Worm (Caenorhabditis elegans): Measurements from ENCODE around the gene C50H2.13.

The C50H2.13 gene

DNA sequence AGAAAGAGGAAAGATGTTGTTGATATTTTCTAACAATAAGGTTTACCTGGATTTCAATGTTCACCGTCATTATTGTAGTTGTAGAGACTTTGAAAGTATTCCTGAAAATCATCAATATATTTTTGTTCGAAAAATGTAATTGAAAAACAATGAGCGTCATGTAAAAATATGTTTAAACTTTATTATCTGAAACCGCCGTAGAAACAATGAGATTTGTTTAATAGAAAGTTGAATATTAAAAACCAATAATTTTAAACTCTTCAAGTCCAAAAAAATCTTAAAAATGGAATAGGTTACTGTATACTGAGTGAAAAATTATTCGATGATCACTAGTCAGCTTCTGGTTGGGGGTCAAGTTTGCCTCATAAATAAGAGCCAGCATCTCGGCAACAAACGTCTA lies 31.9 kb downstream of the C50H2.13 start, which contains the start of gene anmt-3:
Gene anmt-3, minus strand, starts transcription at position 101 of the 400 bp plus-strand sequence.
- TF ChIP-seq ceh-19 (GFP tag; optimal IDR thresholded peaks at IDR 0.05) (no peak), npax-4 (tag; optimal IDR thresholded peaks at IDR 0.05) (no peak), pqm-1 (tag; optimal IDR thresholded peaks at IDR 0.05) (no peak)

DNA sequence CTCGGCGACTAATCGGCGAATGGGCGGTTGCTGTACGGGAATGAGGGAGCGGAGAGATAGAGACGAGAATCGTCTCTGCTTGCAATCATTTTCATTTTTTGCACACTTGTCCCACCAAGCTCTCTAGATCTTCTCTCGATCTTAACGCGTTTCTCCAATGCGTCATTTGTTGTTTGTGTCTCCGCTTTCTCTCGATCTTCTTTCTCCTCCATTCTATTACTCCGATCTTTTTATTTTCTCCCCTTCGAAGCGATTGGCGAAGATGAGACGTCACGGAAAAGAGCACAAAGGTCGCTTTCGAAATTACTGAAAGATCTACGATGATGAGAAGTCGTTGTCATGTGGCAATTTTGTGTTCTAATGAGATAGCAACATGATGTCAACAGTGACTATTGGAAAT lies 32.3 kb downstream of the C50H2.13 start:
- TF ChIP-seq ceh-18 (tag; optimal IDR thresholded peaks at IDR 0.05) (peak; percentile 84), unc-55 (GFP tag; optimal IDR thresholded peaks at IDR 0.05) (peak; percentile 87), nfya-1 (tag; optimal IDR thresholded peaks at IDR 0.05) (peak; percentile 1), hlh-30 (tag; optimal IDR thresholded peaks at IDR 0.05; ENCODE audit: insufficient read depth) (no peak), rnt-1 (tag; optimal IDR thresholded peaks at IDR 0.05) (peak; percentile 71), ceh-6 (GFP tag; optimal IDR thresholded peaks at IDR 0.05) (no peak)

DNA sequence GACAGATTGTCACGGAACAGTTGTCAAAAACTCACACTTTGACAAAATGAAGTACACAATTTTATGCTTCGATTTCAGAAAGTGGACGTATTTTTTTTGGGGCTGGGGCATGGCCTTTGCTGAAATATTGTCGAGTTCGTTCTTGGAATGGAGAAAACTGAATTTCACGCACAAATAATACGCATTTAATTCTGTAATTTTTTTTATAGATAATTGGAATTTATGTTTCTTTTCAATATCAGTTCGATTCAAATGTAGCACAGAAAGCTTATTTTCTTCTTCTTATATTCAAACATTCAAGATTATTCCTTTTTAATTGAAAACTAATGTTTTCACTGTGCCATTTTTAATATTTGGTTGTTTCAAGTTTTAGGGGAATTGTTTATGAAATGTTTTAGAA lies 34.0 kb downstream of the C50H2.13 start, which contains the start of gene T07C12.10:
Gene T07C12.10, minus strand, starts transcription at position 101 of the 400 bp plus-strand sequence.
- TF ChIP-seq ets-4 (tag; optimal IDR thresholded peaks at IDR 0.05) (no peak), hlh-30 (tag; optimal IDR thresholded peaks at IDR 0.05; ENCODE audit: insufficient read depth) (no peak), ceh-6 (GFP tag; optimal IDR thresholded peaks at IDR 0.05) (no peak), unc-86 (tag; optimal IDR thresholded peaks at IDR 0.05) (no peak), ref-2 (tag; optimal IDR thresholded peaks at IDR 0.05) (no peak), ceh-45 (GFP tag; IDR thresholded peaks at IDR 0.05) (no peak), hlh-8 (tag; optimal IDR thresholded peaks at IDR 0.05) (no peak), lin-11 (tag; optimal IDR thresholded peaks at IDR 0.05) (no peak)

DNA sequence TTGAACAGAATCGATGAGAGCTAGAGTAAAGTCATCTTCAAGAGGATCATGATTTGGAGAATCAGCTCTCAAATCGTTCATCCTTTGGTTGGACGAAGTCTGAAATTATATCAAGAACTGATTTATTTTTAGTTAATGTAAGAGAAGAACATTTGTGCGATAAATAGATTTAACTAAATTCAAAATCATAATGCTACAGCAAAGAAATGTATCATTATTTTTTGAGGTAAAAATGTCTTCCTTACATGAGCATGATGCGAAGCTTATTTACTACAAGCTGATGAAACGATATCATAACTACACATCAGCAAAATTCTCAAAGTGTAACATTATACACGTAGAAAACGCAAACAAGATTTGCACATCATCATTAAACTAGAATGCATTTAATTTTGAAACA lies 36.1 kb downstream of the C50H2.13 start, which contains the start of gene madf-4:
Gene madf-4, minus strand, starts transcription at position 101 of the 400 bp plus-strand sequence.
- TF ChIP-seq C38D4.7 (GFP tag; optimal IDR thresholded peaks at IDR 0.05), result no peak
- no peak for TF ChIP-seq dmd-4 (tag; optimal IDR thresholded peaks at IDR 0.05; ENCODE audit: borderline replicate concordance)
- TF ChIP-seq hlh-8 (tag; optimal IDR thresholded peaks at IDR 0.05), result no peak
- no peak for TF ChIP-seq K02D7.2 (tag; optimal IDR thresholded peaks at IDR 0.05)
- TF ChIP-seq ceh-48 (tag; optimal IDR thresholded peaks at IDR 0.05), result no peak
- no peak for TF ChIP-seq ets-4 (tag; optimal IDR thresholded peaks at IDR 0.05)

DNA sequence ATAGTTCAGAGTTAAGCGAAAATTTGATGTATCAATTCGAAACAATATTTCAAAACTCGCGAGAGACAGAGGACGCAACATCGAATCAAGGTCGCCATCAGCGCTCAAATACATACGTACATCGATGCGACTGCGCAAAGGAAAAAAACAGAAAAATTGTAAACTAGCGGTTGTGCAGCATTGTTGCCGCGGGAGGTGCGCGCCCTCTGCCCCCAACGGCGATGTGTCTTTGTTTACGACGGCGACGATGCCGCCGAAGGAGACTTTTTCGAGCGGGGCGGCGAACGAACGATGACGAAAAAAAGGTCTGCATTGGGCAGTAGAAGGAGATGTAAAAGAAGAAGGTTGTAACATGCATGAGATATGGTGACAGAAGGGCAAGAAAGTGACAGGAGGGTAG lies 36.6 kb downstream of the C50H2.13 start:
- TF ChIP-seq C38D4.7 (GFP tag; optimal IDR thresholded peaks at IDR 0.05) (no peak), ztf-16 (tag; optimal IDR thresholded peaks at IDR 0.05) (no peak), gmeb-2 (tag; optimal IDR thresholded peaks at IDR 0.05) (no peak), ceh-6 (GFP tag; optimal IDR thresholded peaks at IDR 0.05) (no peak)

DNA sequence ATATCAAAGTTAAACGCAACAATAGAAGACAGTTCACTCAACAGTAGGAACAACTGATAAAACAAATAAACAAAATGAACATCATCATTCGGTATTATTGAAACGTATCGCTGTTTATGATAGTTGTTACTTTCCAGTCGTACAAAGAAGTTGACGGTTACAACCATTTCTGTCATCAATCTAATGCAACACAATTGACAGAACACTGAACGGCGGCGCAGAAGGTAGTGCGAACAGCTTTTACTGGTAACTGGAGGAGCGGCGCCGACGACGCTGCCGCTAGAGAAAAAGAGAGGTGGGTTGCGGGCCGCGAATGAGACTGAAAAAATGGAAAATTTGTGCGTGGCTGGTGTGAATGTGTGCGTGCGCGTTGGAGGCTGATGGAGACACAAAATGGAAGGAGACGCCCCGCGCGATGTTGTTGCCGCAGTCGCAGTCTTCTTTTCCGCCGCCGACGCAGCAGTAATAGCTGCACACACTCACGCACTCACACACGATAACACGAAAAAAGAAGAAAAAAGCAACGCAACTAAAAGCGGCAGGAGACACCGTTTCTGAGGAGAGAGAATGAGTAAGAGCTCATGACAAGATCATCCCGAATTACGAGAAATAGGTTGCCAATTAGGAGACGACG lies 37.9 kb downstream of the C50H2.13 start:
- TF ChIP-seq hlh-6 (tag; optimal IDR thresholded peaks at IDR 0.05) (peak; percentile 48), lim-6 (tag; optimal IDR thresholded peaks at IDR 0.05) (no peak), hlh-8 (tag; optimal IDR thresholded peaks at IDR 0.05) (no peak), ceh-31 (tag; optimal IDR thresholded peaks at IDR 0.05) (peak; percentile 28), dmd-4 (tag; optimal IDR thresholded peaks at IDR 0.05; ENCODE audit: borderline replicate concordance) (no peak), ref-2 (tag; optimal IDR thresholded peaks at IDR 0.05) (peak; percentile 16), K09A11.1 (tag; optimal IDR thresholded peaks at IDR 0.05; ENCODE audit: insufficient read depth) (no peak), pha-2 (tag; optimal IDR thresholded peaks at IDR 0.05) (no peak), ceh-48 (tag; optimal IDR thresholded peaks at IDR 0.05) (no peak), pag-3 (tag; optimal IDR thresholded peaks at IDR 0.05; ENCODE audit: borderline replicate concordance) (no peak), ceh-30 (tag; optimal IDR thresholded peaks at IDR 0.05) (no peak), gmeb-2 (tag; optimal IDR thresholded peaks at IDR 0.05) (no peak), unc-42 (tag; optimal IDR thresholded peaks at IDR 0.05) (peak; percentile 21), ceh-18 (tag; optimal IDR thresholded peaks at IDR 0.05) (no peak), eyg-1 (tag; optimal IDR thresholded peaks at IDR 0.05) (no peak), mec-3 (tag; optimal IDR thresholded peaks at IDR 0.05; ENCODE audit: borderline replicate concordance) (no peak), pax-1 (tag; optimal IDR thresholded peaks at IDR 0.05) (no peak), ceh-14 (tag; optimal IDR thresholded peaks at IDR 0.05) (peak; percentile 26), hlh-30 (tag; optimal IDR thresholded peaks at IDR 0.05; ENCODE audit: insufficient read depth) (no peak), pqm-1 (tag; optimal IDR thresholded peaks at IDR 0.05) (no peak), nhr-232 (tag; optimal IDR thresholded peaks at IDR 0.05) (no peak), unc-55 (GFP tag; optimal IDR thresholded peaks at IDR 0.05) (no peak), ceh-6 (GFP tag; optimal IDR thresholded peaks at IDR 0.05) (no peak), elt-4 (tag; optimal IDR thresholded peaks at IDR 0.05) (no peak), unc-86 (tag; optimal IDR thresholded peaks at IDR 0.05) (no peak), ceh-19 (GFP tag; optimal IDR thresholded peaks at IDR 0.05) (no peak), K02D7.2 (tag; optimal IDR thresholded peaks at IDR 0.05) (no peak), che-1 (tag; optimal IDR thresholded peaks at IDR 0.05) (no peak), F13H6.1 (tag; optimal IDR thresholded peaks at IDR 0.05) (no peak), C38D4.7 (GFP tag; optimal IDR thresholded peaks at IDR 0.05) (no peak), nhr-11 (tag; optimal IDR thresholded peaks at IDR 0.05) (no peak), madf-2 (tag; optimal IDR thresholded peaks at IDR 0.05) (no peak)
